Worm (Caenorhabditis elegans) whole organism, L3 larva: ENCODE measurements around the gene str-169.

Experiments
- ZK546.5 ChIP-seq: sonication (generic microtip); optimal IDR thresholded peaks from 2 replicates; lab custom pipeline; 2017; ENCODE audit warnings: missing biosample characterization, missing genetic modification characterization
- ceh-16 ChIP-seq: sonication (generic microtip); optimal IDR thresholded peaks from 2 replicates; lab custom pipeline; 2017; ENCODE audit warnings: missing biosample characterization, missing genetic modification characterization
- ceh-28 ChIP-seq: fragments of 150-350 bp; optimal IDR thresholded peaks from 2 replicates; lab custom pipeline; 2014; ENCODE audit warnings: missing biosample characterization, missing genetic modification reagents, missing genetic modification characterization
- ceh-9 ChIP-seq: sonication (generic microtip); optimal IDR thresholded peaks from 2 replicates; lab custom pipeline; 2018; ENCODE audit warnings: missing biosample characterization, missing genetic modification characterization
- daf-12 ChIP-seq: fragments of 150-350 bp; optimal IDR thresholded peaks from 2 replicates; lab custom pipeline; 2014; ENCODE audit warnings: missing biosample characterization, missing genetic modification reagents, missing genetic modification characterization
- egl-27 ChIP-seq: sonication (generic microtip); optimal IDR thresholded peaks from 4 replicates; lab custom pipeline; 2017; ENCODE audit warnings: missing biosample characterization, missing genetic modification reagents, missing genetic modification characterization
- elt-2 ChIP-seq: sonication (generic microtip); optimal IDR thresholded peaks from 2 replicates; lab custom pipeline; 2016; ENCODE audit warnings: missing genetic modification reagents, mild to moderate bottlenecking, missing genetic modification characterization, missing compliant biosample characterization
- eor-1 ChIP-seq, 2 experiments: fragments of 150-350 bp; optimal IDR thresholded peaks; 2 replicates each; lab custom pipeline; 2014 to 2018; ENCODE audit warnings: missing biosample characterization in 2 of 2, missing genetic modification characterization in 2 of 2
- fkh-10 ChIP-seq: sonication (generic microtip); optimal IDR thresholded peaks from 2 replicates; lab custom pipeline; 2017; ENCODE audit warnings: missing biosample characterization, missing genetic modification reagents, missing genetic modification characterization
- fkh-2 ChIP-seq: fragments of 150-350 bp; optimal IDR thresholded peaks from 2 replicates; lab custom pipeline; 2014; ENCODE audit warnings: missing biosample characterization, missing genetic modification reagents, missing genetic modification characterization
- fos-1 ChIP-seq: fragments of 150-350 bp; optimal IDR thresholded peaks from 2 replicates; lab custom pipeline; 2014; ENCODE audit warnings: missing biosample characterization, missing genetic modification characterization
- jun-1 ChIP-seq: fragments of 150-350 bp; optimal IDR thresholded peaks from 2 replicates; lab custom pipeline; 2014; ENCODE audit warnings: missing biosample characterization, missing genetic modification reagents, missing genetic modification characterization
- lin-15B ChIP-seq: fragments of 150-350 bp; optimal IDR thresholded peaks from 2 replicates; lab custom pipeline; 2014; ENCODE audit warnings: missing biosample characterization, missing genetic modification characterization
- lin-39 ChIP-seq: fragments of 150-350 bp; optimal IDR thresholded peaks from 2 replicates; lab custom pipeline; 2018; ENCODE audit warnings: missing biosample characterization, missing genetic modification reagents, missing genetic modification characterization
- mdl-1 ChIP-seq: fragments of 150-350 bp; optimal IDR thresholded peaks from 2 replicates; lab custom pipeline; 2014; ENCODE audit warnings: missing biosample characterization, missing genetic modification characterization
- mml-1 ChIP-seq: fragments of 150-350 bp; sonication (generic microtip); optimal IDR thresholded peaks from 3 replicates; lab custom pipeline; 2014; ENCODE audit warnings: missing biosample characterization, missing genetic modification characterization
- nfya-1 ChIP-seq: sonication (generic microtip); optimal IDR thresholded peaks from 2 replicates; lab custom pipeline; 2017; ENCODE audit warnings: missing genetic modification characterization, mild to moderate bottlenecking, missing compliant biosample characterization, antibody characterized with exemption, moderate library complexity; ENCODE audit not compliant: insufficient read depth
- nhr-11 ChIP-seq: fragments of 150-350 bp; optimal IDR thresholded peaks from 2 replicates; lab custom pipeline; 2014; ENCODE audit warnings: missing biosample characterization, missing genetic modification characterization
- nhr-12 ChIP-seq: fragments of 150-350 bp; optimal IDR thresholded peaks from 2 replicates; lab custom pipeline; 2014; ENCODE audit warnings: missing biosample characterization, missing genetic modification characterization
- nhr-23 ChIP-seq: fragments of 150-350 bp; optimal IDR thresholded peaks from 2 replicates; lab custom pipeline; 2014; ENCODE audit warnings: missing biosample characterization, missing genetic modification reagents, missing genetic modification characterization
- nhr-237 ChIP-seq: fragments of 150-350 bp; optimal IDR thresholded peaks from 2 replicates; lab custom pipeline; 2014; ENCODE audit warnings: missing biosample characterization, missing genetic modification characterization
- nhr-25 ChIP-seq: sonication (generic microtip); optimal IDR thresholded peaks from 2 replicates; lab custom pipeline; 2017; ENCODE audit warnings: missing biosample characterization, missing genetic modification characterization
- nhr-43 ChIP-seq: sonication (generic microtip); optimal IDR thresholded peaks from 2 replicates; lab custom pipeline; 2016; ENCODE audit warnings: mild to moderate bottlenecking, missing genetic modification characterization, missing compliant biosample characterization; ENCODE audit not compliant: poor library complexity, severe bottlenecking
- nhr-67 ChIP-seq: fragments of 150-350 bp; optimal IDR thresholded peaks from 2 replicates; lab custom pipeline; 2014; ENCODE audit warnings: missing biosample characterization, missing genetic modification characterization
- nhr-76 ChIP-seq: fragments of 150-350 bp; sonication (generic microtip); optimal IDR thresholded peaks from 5 replicates; lab custom pipeline; 2014; ENCODE audit warnings: missing biosample characterization, missing genetic modification characterization
- nhr-77 ChIP-seq: fragments of 150-350 bp; optimal IDR thresholded peaks from 2 replicates; lab custom pipeline; 2014; ENCODE audit warnings: missing biosample characterization, missing genetic modification characterization
- pha-4 ChIP-seq: fragments of 150-350 bp; optimal IDR thresholded peaks from 2 replicates; lab custom pipeline; 2014; ENCODE audit warnings: missing biosample characterization, missing genetic modification reagents, missing genetic modification characterization
- pqm-1 ChIP-seq: fragments of 150-350 bp; optimal IDR thresholded peaks from 2 replicates; lab custom pipeline; 2017; ENCODE audit warnings: missing biosample characterization, missing genetic modification characterization, inconsistent platforms
- sea-2 ChIP-seq: fragments of 150-350 bp; sonication (generic microtip); optimal IDR thresholded peaks from 4 replicates; lab custom pipeline; 2014; ENCODE audit warnings: missing biosample characterization, missing genetic modification reagents, missing genetic modification characterization
- snpc-4 ChIP-seq: fragments of 150-350 bp; optimal IDR thresholded peaks from 2 replicates; lab custom pipeline; 2014; ENCODE audit warnings: missing biosample characterization, missing genetic modification characterization
- tbx-2 ChIP-seq: sonication (generic microtip); optimal IDR thresholded peaks from 2 replicates; lab custom pipeline; 2016; ENCODE audit warnings: mild to moderate bottlenecking, missing genetic modification characterization, missing compliant biosample characterization
- unc-62 ChIP-seq: fragments of 150-350 bp; sonication (generic microtip); optimal IDR thresholded peaks from 4 replicates; lab custom pipeline; 2014; ENCODE audit warnings: missing biosample characterization, missing genetic modification reagents, missing genetic modification characterization
- zag-1 ChIP-seq: fragments of 150-350 bp; optimal IDR thresholded peaks from 2 replicates; lab custom pipeline; 2014; ENCODE audit warnings: missing biosample characterization, missing genetic modification characterization

Gene str-169

DNA sequence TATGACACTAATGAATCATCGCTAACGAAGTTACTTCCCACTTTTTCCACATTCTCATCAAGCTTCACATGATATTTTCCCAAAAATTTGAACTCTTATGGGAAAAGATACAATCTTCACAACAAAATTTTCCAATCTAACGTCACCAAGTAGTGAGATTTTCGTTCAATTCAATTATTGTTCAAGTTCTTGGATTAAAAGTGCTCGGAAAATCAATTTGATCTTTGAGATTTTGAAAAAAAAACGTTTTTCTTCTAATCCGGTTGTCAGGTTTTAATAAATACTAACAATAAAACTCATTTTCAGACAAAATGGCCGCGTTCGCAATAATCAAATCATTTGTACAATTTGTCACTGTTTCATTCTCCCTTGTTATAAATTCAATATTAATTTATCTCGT is 11.8 kb upstream of the str-169 start, which contains the start of gene str-153:
TSS of gene str-153 (plus strand) at position 301 of the 400 bp plus-strand sequence.
- no peak for TF ChIP-seq jun-1
- no peak for TF ChIP-seq daf-12 (tag; lab: Kevin White, UChicago)
- no peak for TF ChIP-seq zag-1
- no peak for TF ChIP-seq ZK546.5 (tag; lab: Kevin White, UChicago)
- no peak for TF ChIP-seq nhr-23 (tag; lab: Kevin White, UChicago)
- no peak for TF ChIP-seq fkh-2 (tag; lab: Kevin White, UChicago)
- TF ChIP-seq pha-4 (tag; lab: Kevin White, UChicago) = no peak
- no peak for TF ChIP-seq lin-15B (tag; lab: Kevin White, UChicago)
- TF ChIP-seq ceh-9 = no peak
- TF ChIP-seq nhr-237 = no peak
- no peak for TF ChIP-seq eor-1 (tag; optimal IDR thresholded peaks at IDR 0.05; lab: Kevin White, UChicago)
- TF ChIP-seq tbx-2 (tag; lab: Kevin White, UChicago) = no peak
- no peak for TF ChIP-seq unc-62 (GFP tag; lab: Kevin White, UChicago)
- no peak for TF ChIP-seq nhr-12
- TF ChIP-seq nfya-1 (tag; lab: Kevin White, UChicago) = no peak
- TF ChIP-seq elt-2 (tag; lab: Kevin White, UChicago) = no peak
- TF ChIP-seq fkh-10 (GFP tag; lab: Kevin White, UChicago) = no peak
- TF ChIP-seq pqm-1 (tag; lab: Kevin White, UChicago) = no peak
- no peak for TF ChIP-seq nhr-76
- TF ChIP-seq nhr-43 (tag; lab: Kevin White, UChicago) = no peak

DNA sequence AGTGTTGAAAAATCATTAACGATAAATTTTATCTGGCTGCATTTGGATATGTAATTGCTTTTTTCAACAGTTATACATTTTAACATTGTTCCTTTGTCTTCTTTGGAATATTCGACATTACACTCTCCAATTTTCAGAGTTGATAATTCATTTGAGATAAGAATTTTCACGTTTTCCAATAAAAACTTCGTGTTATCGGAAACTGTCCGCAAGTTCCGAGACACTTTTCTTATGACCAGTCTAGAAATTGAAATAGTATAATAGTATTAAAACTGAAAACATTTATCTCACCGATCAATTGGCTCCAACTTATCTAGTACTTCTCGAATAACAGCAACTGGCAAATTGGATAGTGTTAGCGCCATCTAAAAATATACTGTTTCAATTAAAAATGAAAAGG is 8.2 kb upstream of the str-169 start, which contains the start of gene fbxa-86:
TSS of gene fbxa-86 (minus strand) at position 367 of the 400 bp plus-strand sequence.
- TF ChIP-seq elt-2 (tag; lab: Kevin White, UChicago) = peak; percentile 57
- TF ChIP-seq fkh-2 (tag; lab: Kevin White, UChicago) = no peak
- no peak for TF ChIP-seq egl-27 (tag; lab: Kevin White, UChicago)
- TF ChIP-seq pqm-1 (tag; lab: Kevin White, UChicago) = peak; percentile 30
- no peak for TF ChIP-seq nhr-23 (tag; lab: Kevin White, UChicago)

DNA sequence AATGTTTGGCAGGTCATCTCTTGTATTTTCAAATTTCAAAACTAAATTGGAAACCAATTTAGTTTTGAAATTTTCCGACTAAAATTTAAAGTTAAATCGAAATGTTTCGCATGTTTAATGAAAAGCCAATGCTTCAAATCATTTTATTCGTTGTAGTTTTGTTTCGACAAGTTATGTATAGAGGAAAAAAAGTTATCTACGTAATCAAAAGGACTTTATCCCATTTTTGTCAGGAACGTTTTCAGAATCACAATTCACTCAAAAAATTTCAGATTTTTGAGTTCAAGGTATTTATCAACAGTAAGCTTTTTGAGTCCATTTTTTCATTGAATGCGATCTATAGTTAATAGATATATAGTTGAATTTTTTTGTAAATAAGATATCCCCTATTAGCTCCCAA is 7.2 kb upstream of the str-169 start, which contains the start of gene str-168:
TSS of gene str-168 (plus strand) at position 301 of the 400 bp plus-strand sequence.
- TF ChIP-seq fkh-2 (tag; lab: Kevin White, UChicago) (no peak), nhr-77 (tag; lab: Kevin White, UChicago) (no peak), nhr-11 (tag; lab: Kevin White, UChicago) (no peak), nhr-23 (tag; lab: Kevin White, UChicago) (no peak), nhr-43 (tag; lab: Kevin White, UChicago) (no peak), snpc-4 (no peak), lin-39 (no peak), ceh-9 (no peak), mml-1 (tag; lab: Kevin White, UChicago) (no peak), nfya-1 (tag; lab: Kevin White, UChicago) (no peak), nhr-25 (tag; lab: Kevin White, UChicago) (no peak), ZK546.5 (tag; lab: Kevin White, UChicago) (no peak), eor-1 (tag; optimal IDR thresholded peaks at IDR 0.05; lab: Kevin White, UChicago) (no peak), fkh-10 (GFP tag; lab: Kevin White, UChicago) (no peak), fos-1 (tag; lab: Kevin White, UChicago) (no peak), zag-1 (no peak)
- TF ChIP-seq, all 47 proteins: peak for 0

DNA sequence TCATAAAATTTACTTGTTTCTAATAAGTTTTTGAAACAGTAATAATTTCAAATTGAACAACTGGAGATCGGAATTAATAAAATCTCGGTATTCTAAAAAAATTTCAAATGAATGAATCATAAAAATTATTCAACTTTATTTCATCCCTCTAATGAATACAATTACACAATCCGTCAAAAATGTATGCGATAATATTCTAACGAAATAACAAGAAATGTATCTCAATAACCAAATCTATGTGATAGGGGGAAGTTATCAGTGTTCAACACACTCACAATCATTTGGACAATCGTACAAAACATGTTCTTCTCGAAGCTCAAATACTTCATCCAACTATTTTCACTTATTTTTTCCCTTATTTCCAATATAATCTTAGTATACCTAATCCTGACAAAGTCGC is 4.2 kb upstream of the str-169 start, which contains the start of gene Y9C9A.5:
TSS of gene Y9C9A.5 (plus strand) at position 301 of the 400 bp plus-strand sequence.
- TF ChIP-seq mdl-1 (tag; lab: Kevin White, UChicago) (no peak), nhr-23 (tag; lab: Kevin White, UChicago) (no peak), mml-1 (tag; lab: Kevin White, UChicago) (no peak), lin-39 (no peak), nhr-11 (tag; lab: Kevin White, UChicago) (no peak), unc-62 (GFP tag; lab: Kevin White, UChicago) (no peak), ceh-16 (tag; lab: Kevin White, UChicago) (no peak), daf-12 (tag; lab: Kevin White, UChicago) (no peak), nhr-67 (no peak), sea-2 (GFP tag; lab: Kevin White, UChicago) (no peak)

DNA sequence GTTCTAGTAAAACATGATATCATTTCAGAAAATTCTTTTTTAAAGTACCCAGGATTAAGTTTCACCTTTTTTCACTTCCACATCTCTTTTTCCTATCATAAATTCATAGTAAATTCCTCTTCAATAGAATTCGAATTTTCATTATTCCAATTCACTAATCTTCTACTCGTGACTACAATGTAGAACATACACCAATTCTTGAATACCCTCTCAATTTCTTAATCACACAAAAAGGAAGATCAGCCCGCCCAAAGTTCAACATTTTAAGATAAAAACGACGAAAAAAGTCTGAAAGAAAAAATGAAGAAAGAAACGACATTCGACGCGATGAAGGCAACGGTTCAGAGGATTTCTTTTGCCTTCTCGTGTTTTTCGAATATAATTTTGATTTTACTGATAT is 8.0 kb downstream of the str-169 start, which contains the start of gene str-163:
TSS of gene str-163 (plus strand) at position 301 of the 400 bp plus-strand sequence.
- TF ChIP-seq nfya-1 (tag; lab: Kevin White, UChicago) (no peak), fkh-10 (GFP tag; lab: Kevin White, UChicago) (no peak), snpc-4 (no peak), nhr-23 (tag; lab: Kevin White, UChicago) (no peak), ceh-28 (tag; lab: Kevin White, UChicago) (no peak)
